Worm (Caenorhabditis elegans) whole organism, L4/young adult: ENCODE results near the gene mlc-7.

Experiments used
- W03F9.2 ChIP-seq: fragments of 150-350 bp; optimal IDR thresholded peaks from 2 replicates; lab custom pipeline; 2014; ENCODE audit warnings: missing biosample characterization, missing genetic modification characterization
- dao-5 ChIP-seq: sonication (generic microtip); optimal IDR thresholded peaks from 2 replicates; lab custom pipeline; 2016; ENCODE audit warnings: missing genotype, missing genetic modification characterization, moderate library complexity, missing compliant biosample characterization

DNA sequence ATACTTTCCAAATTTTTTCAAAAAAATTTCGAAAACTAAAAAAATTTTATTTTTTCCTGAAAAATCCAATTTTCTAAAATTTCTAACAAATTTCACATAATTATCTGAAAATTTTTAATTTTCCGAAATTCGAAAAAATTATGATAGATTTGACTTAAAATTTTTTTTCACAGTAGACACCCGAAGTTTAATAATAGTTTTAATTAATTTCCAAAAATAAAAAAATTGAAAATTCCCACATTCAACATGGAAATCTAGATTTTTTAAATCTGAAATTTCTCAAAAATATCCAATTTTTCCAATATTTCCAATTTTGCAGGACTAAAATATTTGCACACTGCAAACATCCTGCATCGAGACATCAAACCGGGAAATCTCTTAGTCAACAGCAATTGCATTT, 29.3 kb upstream of the mlc-7 start:
- TF ChIP-seq dao-5 (tag; lab: Kevin White, UChicago) (no peak), W03F9.2 (tag; lab: Kevin White, UChicago) (no peak)
